Worm (Caenorhabditis elegans): ENCODE results near the gene spsb-1.

DNA sequence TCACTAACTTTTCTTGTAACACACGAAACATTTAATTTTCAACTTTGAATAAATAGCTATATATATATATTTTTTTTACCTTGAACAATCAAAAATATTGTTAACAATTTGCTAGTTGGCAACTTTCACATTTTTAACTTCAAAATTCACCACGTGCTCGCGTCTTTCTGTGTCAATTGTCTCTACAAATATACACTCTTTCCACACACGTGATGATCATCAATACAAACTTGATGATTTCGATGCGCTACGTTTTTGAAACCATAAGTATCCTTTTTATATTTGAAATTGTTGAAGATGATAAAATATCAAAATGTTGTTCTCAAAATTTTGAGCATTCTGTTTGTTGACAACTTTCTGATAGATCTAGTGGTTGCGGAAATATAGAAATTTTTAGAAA, 1.2 kb upstream of the spsb-1 start:
- no peak for TF ChIP-seq ceh-36 (tag; optimal IDR thresholded peaks at IDR 0.05)
- TF ChIP-seq ama-1 (optimal IDR thresholded peaks at IDR 0.05): no peak
- no peak for TF ChIP-seq tbx-37 (GFP tag; conservative IDR thresholded peaks at IDR 0.05)
